Worm (Caenorhabditis elegans): ENCODE data around the gene frpr-12.

frpr-12 gene

DNA sequence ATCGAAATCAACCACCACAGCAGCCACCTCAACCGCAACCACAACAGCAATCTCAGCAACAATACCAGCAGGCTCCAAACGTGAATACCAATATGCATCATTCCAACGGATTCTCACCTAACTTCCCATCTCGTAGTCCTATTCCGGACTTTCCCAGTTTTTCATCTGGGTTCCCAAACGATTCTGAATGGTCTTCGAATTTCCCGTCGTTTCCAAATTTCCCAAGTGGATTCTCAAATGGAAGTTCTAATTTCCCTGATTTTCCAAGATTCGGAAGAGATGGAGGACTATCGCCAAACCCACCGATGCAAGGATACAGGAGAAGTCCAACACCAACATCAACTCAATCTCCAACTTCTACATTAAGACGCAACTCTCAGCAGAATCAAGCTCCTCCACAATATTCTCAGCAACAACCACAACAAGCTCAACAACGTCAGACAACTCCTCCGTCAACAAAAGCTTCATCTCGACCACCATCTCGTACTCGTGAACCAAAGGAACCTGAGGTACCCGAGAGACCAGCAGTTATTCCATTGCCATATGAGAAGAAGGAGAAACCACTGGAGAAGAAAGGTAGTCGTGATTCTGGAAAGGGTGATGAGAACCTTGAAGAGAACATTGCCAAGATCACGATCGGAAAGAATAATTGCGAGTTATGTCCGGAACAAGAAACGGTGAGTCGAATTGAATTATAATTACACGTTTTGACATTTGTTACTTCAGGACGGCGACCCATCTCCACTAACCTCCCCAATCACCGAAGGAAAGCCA is 34.9 kb downstream of the frpr-12 start:
- no peak for TF ChIP-seq unc-62 (GFP tag; optimal IDR thresholded peaks at IDR 0.05)

DNA sequence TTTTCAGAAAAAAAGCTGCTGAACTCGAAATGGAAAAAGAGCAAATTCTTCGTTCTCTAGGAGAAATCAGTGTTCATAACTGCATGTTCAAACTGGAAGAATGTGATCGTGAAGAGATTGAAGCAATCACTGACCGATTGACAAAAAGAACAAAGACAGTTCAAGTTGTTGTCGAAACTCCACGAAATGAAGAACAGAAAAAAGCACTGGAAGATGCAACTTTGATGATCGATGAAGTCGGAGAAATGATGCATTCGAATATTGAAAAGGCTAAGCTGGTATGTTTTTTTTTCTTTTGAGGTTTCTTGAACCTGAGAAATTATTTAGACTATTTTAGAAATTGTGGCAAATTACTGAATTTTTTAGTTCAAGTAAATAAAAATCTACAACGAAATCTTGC is 35.6 kb downstream of the frpr-12 start:
- TF ChIP-seq unc-62 (GFP tag; optimal IDR thresholded peaks at IDR 0.05) = no peak

DNA sequence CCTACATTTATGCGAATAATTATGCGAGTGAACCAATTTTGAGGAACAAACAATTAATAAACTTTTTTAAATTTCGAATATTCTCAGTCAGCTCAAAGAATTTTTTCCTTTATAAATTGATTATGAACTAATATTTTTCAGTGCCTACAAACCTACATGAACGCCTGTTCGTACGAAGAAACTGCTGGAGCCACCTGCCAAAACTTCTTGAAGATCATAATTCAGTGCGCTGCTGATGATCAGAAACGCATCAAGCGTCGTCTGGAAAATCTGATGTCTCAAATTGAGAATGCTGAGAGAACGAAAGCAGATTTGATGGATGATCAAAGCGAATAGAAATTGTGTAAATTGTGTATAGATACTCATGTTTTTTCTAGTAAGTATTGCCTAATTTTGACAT is 36.1 kb downstream of the frpr-12 start:
- TF ChIP-seq unc-62 (GFP tag; optimal IDR thresholded peaks at IDR 0.05) = no peak

DNA sequence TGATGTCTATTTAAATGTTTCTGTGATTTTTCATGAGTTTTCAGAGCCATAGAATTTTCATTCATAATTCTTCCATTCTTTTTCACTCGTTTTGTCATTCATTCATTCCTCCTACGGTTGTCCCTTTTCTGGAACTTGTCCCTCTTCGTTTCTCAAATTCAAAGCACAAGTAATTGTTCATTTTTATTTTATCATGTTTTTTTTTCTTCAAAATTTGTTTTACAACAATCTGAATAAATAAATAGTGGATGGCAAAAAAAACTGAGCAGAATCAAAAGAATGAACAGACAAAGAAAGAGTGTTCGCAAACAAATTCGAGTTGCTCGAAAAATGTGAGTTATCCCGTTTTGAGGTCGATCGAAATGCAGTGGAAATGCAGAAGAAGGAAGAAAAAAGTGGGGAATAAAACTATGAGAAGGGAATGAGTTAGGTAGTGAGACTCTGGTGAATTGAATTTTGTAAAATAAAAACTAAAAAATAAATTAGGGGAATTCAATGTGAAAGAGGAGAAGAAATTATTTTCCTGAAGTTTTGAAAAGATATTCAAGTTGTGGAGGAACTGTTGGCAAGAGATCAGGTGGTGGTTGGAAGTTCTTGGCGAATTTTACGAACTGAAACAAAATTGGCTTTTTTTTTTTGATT is 36.7 kb downstream of the frpr-12 start:
- TF ChIP-seq unc-62 (GFP tag; optimal IDR thresholded peaks at IDR 0.05) = no peak

DNA sequence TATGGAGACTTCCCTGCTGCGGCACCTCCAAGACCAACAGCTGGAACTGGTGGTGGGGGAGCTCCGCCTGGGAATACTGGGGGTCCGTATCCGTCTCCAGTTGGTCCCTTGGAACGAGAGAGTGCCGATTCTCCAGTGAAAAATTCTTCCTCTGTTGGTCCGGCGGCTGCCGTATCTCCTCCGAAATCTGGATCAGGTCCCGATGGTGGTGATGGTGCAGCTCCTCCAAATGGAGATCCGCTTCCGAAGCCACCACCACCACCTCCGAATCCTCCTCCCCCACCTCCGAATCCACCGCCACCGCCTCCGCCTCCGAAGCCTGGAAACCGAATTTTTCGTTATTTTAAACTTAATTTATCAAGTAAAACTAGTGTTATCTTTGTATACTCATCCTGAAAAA is 37.6 kb downstream of the frpr-12 start:
- no peak for TF ChIP-seq unc-62 (GFP tag; optimal IDR thresholded peaks at IDR 0.05)

DNA sequence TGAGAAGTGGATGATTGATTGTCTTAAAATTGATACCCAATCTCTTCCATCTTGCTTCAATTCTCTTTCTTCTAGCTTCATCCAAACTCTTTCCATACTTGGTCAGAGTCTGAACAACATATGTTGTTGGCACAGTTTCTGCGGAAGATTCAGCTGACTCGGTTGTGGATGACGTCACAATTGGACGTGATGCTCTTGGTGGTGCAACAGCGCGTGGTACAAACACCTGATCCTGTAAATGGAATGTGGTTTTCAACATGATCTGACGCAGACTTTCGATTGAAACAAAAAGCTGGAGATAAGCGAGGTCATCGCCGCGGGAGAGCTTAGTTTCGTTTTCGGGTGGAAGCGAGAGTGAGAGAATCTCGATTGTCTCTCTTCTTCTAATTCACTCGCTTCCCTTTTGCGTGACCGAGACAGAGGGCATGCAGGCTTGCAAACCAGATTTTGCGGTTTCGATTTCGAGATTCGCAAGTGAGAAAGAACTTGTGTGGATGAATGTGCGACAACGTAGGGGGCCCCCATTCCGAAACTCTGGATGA is 39.7 kb downstream of the frpr-12 start:
- TF ChIP-seq unc-62 (GFP tag; optimal IDR thresholded peaks at IDR 0.05) = no peak

DNA sequence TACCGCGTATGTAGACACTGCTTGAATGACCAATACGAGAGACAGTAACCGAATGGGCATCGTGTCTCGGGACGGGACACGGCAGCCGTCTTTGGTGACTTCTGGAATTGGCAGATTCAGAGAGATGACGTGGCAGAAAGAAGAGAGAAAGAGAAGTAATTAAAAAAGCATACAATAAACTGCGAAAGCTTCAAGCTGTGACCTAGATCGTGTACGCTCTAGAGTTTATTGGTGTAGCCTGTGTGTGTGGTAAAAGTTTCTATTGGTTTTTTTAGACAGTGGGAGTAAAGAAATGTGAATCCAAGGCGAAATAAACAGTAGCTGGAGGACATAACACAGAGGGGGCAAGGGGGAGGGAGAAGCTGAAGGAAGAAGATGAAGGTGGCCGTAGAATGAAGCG is 41.2 kb downstream of the frpr-12 start, which contains the start of gene T19A5.3:
Gene T19A5.3 (minus strand): TSS at position 101 of the 400 bp plus-strand sequence.
- TF ChIP-seq unc-62 (GFP tag; optimal IDR thresholded peaks at IDR 0.05) = no peak

DNA sequence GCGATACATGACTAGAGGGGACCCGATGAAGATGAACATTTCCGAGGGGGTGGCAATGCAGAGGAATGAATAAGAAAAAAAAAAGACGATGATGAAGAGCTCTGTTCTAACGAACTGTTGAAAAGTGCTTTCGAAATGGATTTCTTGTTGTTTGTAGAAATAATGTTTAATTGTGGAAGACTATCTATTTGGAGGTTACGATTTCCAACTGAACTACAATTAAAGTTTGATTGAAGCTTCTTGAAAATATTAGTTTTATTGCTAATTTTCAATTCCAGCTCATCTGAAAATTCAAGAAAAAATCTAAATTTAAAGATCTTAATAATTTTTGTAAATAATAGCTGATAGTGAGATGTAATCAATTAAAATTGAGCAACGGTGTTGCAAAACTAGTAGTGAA is 41.7 kb downstream of the frpr-12 start:
- no peak for TF ChIP-seq unc-62 (GFP tag; optimal IDR thresholded peaks at IDR 0.05)

DNA sequence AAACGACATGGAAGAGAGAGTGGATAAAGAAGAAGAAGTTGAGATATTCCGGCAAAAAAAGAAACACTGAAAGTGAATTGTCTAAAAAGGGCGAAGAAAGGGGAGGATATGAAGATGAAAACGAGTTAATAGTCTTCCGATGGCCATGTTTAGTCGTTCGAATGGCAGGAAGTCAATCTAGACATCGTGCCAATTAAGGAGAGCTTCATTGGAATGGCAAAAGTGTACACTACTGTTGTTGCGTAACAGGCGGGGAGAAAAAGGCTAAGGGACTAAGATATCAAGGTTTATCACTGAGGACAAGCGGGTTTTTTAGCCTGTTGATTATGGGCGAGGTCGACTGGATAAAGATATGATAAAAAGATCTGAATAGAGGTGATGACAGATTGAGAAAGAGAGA is 43.3 kb downstream of the frpr-12 start:
- no peak for TF ChIP-seq unc-62 (GFP tag; optimal IDR thresholded peaks at IDR 0.05)

DNA sequence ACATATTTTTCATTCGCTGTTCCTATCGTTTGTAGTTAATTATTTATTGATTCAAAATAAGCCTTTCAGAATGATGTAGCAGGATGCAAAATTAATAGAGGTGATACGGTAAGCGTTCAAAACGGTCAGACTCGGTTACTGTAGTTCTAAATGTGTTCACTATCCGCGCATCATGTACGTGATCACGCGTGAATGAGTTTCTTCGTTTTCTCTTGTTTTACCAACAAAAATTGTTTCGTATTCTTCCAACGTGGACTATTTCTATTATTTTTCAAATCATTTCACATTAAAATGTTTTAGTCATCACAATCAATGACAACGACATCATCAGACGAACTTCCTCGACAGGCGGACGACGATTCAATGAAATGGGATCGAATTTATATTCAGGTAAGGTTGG is 44.7 kb downstream of the frpr-12 start, which contains the start of gene gck-1:
Gene gck-1 (plus strand): TSS at position 301 of the 400 bp plus-strand sequence.
- no peak for TF ChIP-seq unc-62 (GFP tag; optimal IDR thresholded peaks at IDR 0.05)

DNA sequence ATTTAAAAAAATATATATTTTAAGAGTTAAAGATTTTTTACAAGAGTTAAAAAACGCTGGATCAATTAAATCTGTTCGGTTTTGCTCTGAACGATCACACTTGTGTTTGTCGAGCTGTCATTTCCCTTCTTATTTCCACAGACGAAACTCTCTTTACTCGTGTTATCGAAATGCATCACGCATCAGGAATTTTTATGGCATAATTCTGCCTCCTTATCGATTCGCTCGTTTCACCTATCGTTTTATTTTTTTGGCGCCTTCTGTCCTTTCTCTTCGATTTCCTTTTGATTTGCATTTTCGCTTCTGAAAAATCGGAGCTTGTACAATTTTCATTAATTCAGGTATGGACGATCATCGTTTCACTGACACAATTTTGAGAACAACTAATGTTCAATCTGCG is 45.6 kb downstream of the frpr-12 start:
- no peak for TF ChIP-seq unc-62 (GFP tag; optimal IDR thresholded peaks at IDR 0.05)

DNA sequence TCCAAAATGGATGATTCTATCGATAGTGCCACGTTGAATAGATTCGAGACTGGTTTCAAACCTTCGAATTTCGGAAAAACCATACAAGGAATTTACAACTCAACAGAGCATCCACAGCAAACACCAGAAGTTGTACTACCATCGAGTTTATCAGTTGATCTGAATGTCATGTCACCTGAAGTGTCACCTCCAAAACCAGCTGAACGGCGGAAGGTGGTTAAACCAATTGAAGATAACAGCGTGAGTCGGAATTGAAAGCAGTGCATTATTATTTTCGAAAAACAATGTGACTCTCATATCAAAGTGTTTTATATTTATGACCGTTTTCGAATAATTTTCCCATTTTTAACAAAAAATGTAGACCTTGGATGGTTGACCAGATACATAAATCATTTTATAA is 46.2 kb downstream of the frpr-12 start:
- TF ChIP-seq unc-62 (GFP tag; optimal IDR thresholded peaks at IDR 0.05) = no peak

DNA sequence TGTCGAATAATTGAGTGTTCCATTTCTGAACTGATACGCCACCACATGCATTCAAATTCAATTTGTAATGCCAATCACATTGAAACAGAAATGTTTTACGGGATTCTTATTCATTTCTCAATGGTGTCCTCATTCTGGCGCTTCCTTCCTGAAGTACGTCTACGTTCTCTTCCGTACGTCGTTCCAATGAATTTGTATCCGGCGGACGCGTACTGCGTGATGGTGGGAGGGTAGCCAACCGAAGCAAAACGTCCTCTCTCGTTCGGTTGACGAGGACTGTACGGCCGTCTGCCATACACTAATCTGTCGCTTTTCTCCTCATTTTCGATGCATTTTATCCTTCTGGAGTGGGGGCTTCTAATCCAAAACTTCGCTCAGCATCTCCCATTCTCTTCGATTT is 47.1 kb downstream of the frpr-12 start:
- no peak for TF ChIP-seq unc-62 (GFP tag; optimal IDR thresholded peaks at IDR 0.05)

Measured in whole organism, dauer.